Worm (Caenorhabditis elegans) whole organism, L4 larva: ENCODE results near the gene T13G4.1.

Source experiments
- F49E8.2 ChIP-seq: sonication (generic microtip); optimal IDR thresholded peaks from 2 replicates; lab custom pipeline; 2016; ENCODE audit warnings: missing compliant biosample characterization, mild to moderate bottlenecking, missing genetic modification characterization, borderline replicate concordance
- aha-1 ChIP-seq: fragments of 150-350 bp; peaks from one replicate; lab custom pipeline; 2014; ENCODE audit warnings: missing biosample characterization, missing genetic modification characterization
- nhr-102 ChIP-seq: sonication (generic microtip); optimal IDR thresholded peaks from 2 replicates; lab custom pipeline; 2016; ENCODE audit warnings: mild to moderate bottlenecking, missing genetic modification characterization, moderate library complexity, missing compliant biosample characterization

DNA sequence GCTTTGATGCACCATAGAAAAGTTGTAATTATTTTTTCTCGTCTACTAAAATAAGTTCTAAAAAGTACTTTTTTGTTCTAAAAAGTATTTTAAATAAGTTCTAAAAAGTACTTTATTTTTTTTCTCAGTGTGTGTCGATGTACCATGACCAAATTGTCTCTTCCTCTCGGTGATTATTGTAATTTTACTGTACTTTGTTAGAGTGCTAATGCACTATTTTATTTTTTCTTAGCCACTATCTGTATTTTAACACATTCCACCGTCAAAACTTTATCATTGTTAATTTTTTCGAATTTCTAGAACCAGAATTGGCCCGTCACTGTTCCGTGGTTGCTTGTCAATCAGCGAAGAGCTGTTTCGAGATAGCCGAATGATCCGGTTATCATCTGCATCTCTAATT lies 13.0 kb upstream of the T13G4.1 start, which contains the start of gene hot-8:
- TF ChIP-seq nhr-102 (tag; lab: Kevin White, UChicago) (no peak), aha-1 (tag; lab: Kevin White, UChicago) (peak; percentile 67), F49E8.2 (tag; lab: Kevin White, UChicago) (no peak)
